Worm (Caenorhabditis elegans) whole organism, L1 larva: ENCODE results near the gene K09D9.9.

Experiments
- aly-2 ChIP-seq: fragments of 150-350 bp; optimal IDR thresholded peaks from 2 replicates; lab custom pipeline; 2014; ENCODE audit warnings: missing biosample characterization, missing genetic modification characterization
- ceh-8 ChIP-seq: fragments of 200-800 bp; sonication (Bioruptor generic); optimal IDR thresholded peaks from 2 replicates; lab custom pipeline; 2018; ENCODE audit warnings: mild to moderate bottlenecking, missing genetic modification characterization, moderate library complexity, missing compliant biosample characterization
- efl-3 ChIP-seq: fragments of 200-800 bp; sonication (Bioruptor generic); optimal IDR thresholded peaks from 2 replicates; lab custom pipeline; 2018; ENCODE audit warnings: mild to moderate bottlenecking, missing genetic modification characterization, missing compliant biosample characterization
- hlh-4 ChIP-seq: sonication (generic microtip); optimal IDR thresholded peaks from 2 replicates; lab custom pipeline; 2016; ENCODE audit warnings: mild to moderate bottlenecking, missing genetic modification characterization, missing compliant biosample characterization
- lin-13 ChIP-seq: fragments of 150-350 bp; optimal IDR thresholded peaks from 2 replicates; lab custom pipeline; 2014; ENCODE audit warnings: missing biosample characterization, missing genetic modification reagents, missing genetic modification characterization
- lin-15B ChIP-seq: fragments of 150-350 bp; sonication (generic microtip); optimal IDR thresholded peaks from 3 replicates; lab custom pipeline; 2014; ENCODE audit warnings: missing biosample characterization, missing genetic modification characterization
- lsy-2 ChIP-seq, 2 experiments: fragments of 150-350 bp; optimal IDR thresholded peaks; 2 replicates each; lab custom pipeline; 2014; ENCODE audit warnings: missing biosample characterization in 2 of 2, missing genetic modification characterization in 2 of 2
- mep-1 ChIP-seq: fragments of 150-350 bp; optimal IDR thresholded peaks from 2 replicates; lab custom pipeline; 2014; ENCODE audit warnings: missing biosample characterization, missing genetic modification characterization
- pag-3 ChIP-seq: sonication (generic microtip); optimal IDR thresholded peaks from 2 replicates; lab custom pipeline; 2017; ENCODE audit warnings: missing genetic modification characterization, mild to moderate bottlenecking, missing compliant biosample characterization, antibody characterized with exemption, borderline replicate concordance; ENCODE audit not compliant: insufficient read depth
- rnt-1 ChIP-seq: sonication (generic microtip); optimal IDR thresholded peaks from 2 replicates; lab custom pipeline; 2016; ENCODE audit warnings: mild to moderate bottlenecking, missing genetic modification characterization, moderate library complexity, missing compliant biosample characterization
- sptf-1 ChIP-seq: fragments of 150-350 bp; optimal IDR thresholded peaks from 2 replicates; lab custom pipeline; 2014; ENCODE audit warnings: missing biosample characterization, missing genetic modification characterization
- tbx-2 ChIP-seq: sonication (generic microtip); optimal IDR thresholded peaks from 2 replicates; lab custom pipeline; 2016; ENCODE audit warnings: missing genetic modification characterization, missing compliant biosample characterization
- unc-30 ChIP-seq: sonication (generic microtip); optimal IDR thresholded peaks from 2 replicates; lab custom pipeline; 2017; ENCODE audit warnings: missing biosample characterization, missing genetic modification characterization
- unc-62 ChIP-seq: fragments of 150-350 bp; optimal IDR thresholded peaks from 2 replicates; lab custom pipeline; 2014; ENCODE audit warnings: missing biosample characterization, missing genetic modification reagents, missing genetic modification characterization

DNA sequence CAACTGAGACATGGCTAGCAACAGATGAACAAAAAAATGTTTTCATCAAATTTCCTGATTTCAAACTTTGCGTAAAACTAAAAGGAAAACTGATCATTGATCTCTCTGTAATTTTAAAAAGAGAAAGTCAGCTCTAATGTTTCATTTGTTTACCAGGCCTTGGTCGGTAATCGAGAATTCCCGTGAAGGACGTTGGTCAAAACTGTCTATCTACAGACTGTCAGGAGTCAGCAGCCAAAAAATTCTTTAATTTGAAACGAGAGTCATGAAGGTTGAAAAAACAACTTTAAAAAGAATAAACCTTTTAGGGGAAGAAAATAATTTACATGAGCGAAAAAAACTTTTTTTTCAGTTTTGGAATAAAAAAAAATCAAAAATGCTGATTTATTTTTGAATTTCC, 8.8 kb downstream of the K09D9.9 start:
- no peak for TF ChIP-seq lin-13 (GFP tag; lab: Kevin White, UChicago)
- TF ChIP-seq lsy-2 (tag; optimal IDR thresholded peaks at IDR 0.05; lab: Kevin White, UChicago) = no peak
- no peak for TF ChIP-seq lin-15B (tag; lab: Kevin White, UChicago)
- no peak for TF ChIP-seq rnt-1 (tag; lab: Kevin White, UChicago)
- TF ChIP-seq aly-2 (tag; lab: Kevin White, UChicago) = no peak
- no peak for TF ChIP-seq pag-3 (tag; lab: Kevin White, UChicago)
- no peak for TF ChIP-seq tbx-2 (tag; lab: Kevin White, UChicago)
- no peak for TF ChIP-seq sptf-1 (tag; lab: Kevin White, UChicago)
- no peak for TF ChIP-seq unc-62
- TF ChIP-seq unc-30 = no peak
- TF ChIP-seq hlh-4 (tag; lab: Kevin White, UChicago) = no peak
- no peak for TF ChIP-seq efl-3 (GFP tag; lab: Kevin White, UChicago)
- TF ChIP-seq ceh-8 (GFP tag; lab: Kevin White, UChicago) = no peak
- TF ChIP-seq mep-1 = no peak
